Fruit fly (Drosophila melanogaster): Measurements from ENCODE around the gene CG4829.
A peak's percentile ranks its signal among the peaks of the same experiment; 100 is the strongest.

CG4829 gene

DNA sequence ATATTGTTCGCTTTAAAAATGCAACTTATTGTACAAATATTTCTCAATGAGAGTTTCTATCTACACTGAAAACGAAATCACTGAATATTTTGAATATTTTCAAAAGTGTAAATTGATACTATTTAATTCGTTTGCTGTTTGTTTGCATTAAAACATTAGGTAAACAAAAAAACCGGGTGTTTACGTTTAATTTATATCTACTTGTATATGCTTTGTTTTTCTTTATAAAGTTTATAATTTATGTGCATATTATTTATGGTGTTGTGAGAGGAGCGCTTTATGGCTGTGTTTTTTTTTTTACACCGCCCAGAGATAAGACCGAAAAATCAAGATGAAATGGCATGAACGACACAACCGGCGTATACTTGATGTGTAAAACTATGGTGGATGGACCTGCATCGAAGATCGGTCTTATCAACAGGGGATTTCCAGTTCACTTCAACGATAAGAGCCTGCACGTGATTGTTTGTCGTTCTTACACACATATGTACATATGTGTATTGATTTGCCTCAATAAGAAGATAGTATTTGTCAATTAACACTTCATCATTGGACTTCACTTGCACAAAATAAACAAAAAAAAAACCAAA is 18.0 kb downstream of the CG4829 start (continued):
- TF ChIP-seq CG3065 (GFP tag; optimal IDR thresholded peaks at IDR 0.05) (no peak), klu (GFP tag; IDR thresholded peaks at IDR 0.05) (no peak), Oaz (GFP tag; IDR thresholded peaks at IDR 0.05) (no peak), Fer1 (GFP tag; optimal IDR thresholded peaks at IDR 0.05) (peak; percentile 19), ato (GFP tag; IDR thresholded peaks at IDR 0.05; ENCODE audit: partially characterized antibody) (no peak), CG3995 (GFP tag; optimal IDR thresholded peaks at IDR 0.05) (no peak), bsh (GFP tag; optimal IDR thresholded peaks at IDR 0.05) (peak in 1 of 2 experiments; percentile 12), CG2129 (GFP tag; IDR thresholded peaks at IDR 0.05; ENCODE audit: partially characterized antibody) (no peak), mld (GFP tag; IDR thresholded peaks at IDR 0.05; ENCODE audit: partially characterized antibody) (no peak), ap (GFP tag; IDR thresholded peaks at IDR 0.05) (no peak), CG4730 (GFP tag; IDR thresholded peaks at IDR 0.05) (0 out of 2 replicates have a peak, but pooled peaks have one; percentile 13), HmgD (GFP tag; optimal IDR thresholded peaks at IDR 0.05) (no peak), Hsf (GFP tag; optimal IDR thresholded peaks at IDR 0.05) (no peak), CG10565 (GFP tag; optimal IDR thresholded peaks at IDR 0.05) (no peak), CoRest (tag; optimal IDR thresholded peaks at IDR 0.05) (peak; percentile 2), ase (GFP tag; IDR thresholded peaks at IDR 0.05) (no peak), CG30020 (tag; optimal IDR thresholded peaks at IDR 0.05) (no peak), CG13296 (GFP tag; optimal IDR thresholded peaks at IDR 0.05) (no peak), so (GFP tag; IDR thresholded peaks at IDR 0.05) (no peak), Vsx1 (GFP tag; optimal IDR thresholded peaks at IDR 0.05) (no peak), en (GFP tag; optimal IDR thresholded peaks at IDR 0.05) (no peak), YL-1 (GFP tag; optimal IDR thresholded peaks at IDR 0.05) (no peak), CG15696 (tag; optimal IDR thresholded peaks at IDR 0.05) (no peak), kay (GFP tag; optimal IDR thresholded peaks at IDR 0.05) (no peak), zfh1 (GFP tag; IDR thresholded peaks at IDR 0.05) (no peak), tio (GFP tag; optimal IDR thresholded peaks at IDR 0.05) (no peak), Neu2 (GFP tag; optimal IDR thresholded peaks at IDR 0.05; ENCODE audit: borderline replicate concordance) (no peak), ci (GFP tag; IDR thresholded peaks at IDR 0.05) (no peak), CG3847 (GFP tag; IDR thresholded peaks at IDR 0.05) (no peak), Atf3 (GFP tag; optimal IDR thresholded peaks at IDR 0.05) (no peak), gro (GFP tag; optimal IDR thresholded peaks at IDR 0.05) (no peak), Ada2b (GFP tag; IDR thresholded peaks at IDR 0.05) (no peak), ash1 (GFP tag; optimal IDR thresholded peaks at IDR 0.05) (no peak), CG9817 (tag; optimal IDR thresholded peaks at IDR 0.05) (no peak), CG32772 (GFP tag; IDR thresholded peaks at IDR 0.05) (no peak), CG31224 (GFP tag; IDR thresholded peaks at IDR 0.05) (no peak), Ptx1 (GFP tag; IDR thresholded peaks at IDR 0.05) (no peak), H15 (GFP tag; IDR thresholded peaks at IDR 0.05) (no peak), Antp (GFP tag; optimal IDR thresholded peaks at IDR 0.05) (no peak), CG11085 (GFP tag; IDR thresholded peaks at IDR 0.05) (no peak), Nf-YA (GFP tag; IDR thresholded peaks at IDR 0.05) (no peak), z (GFP tag; IDR thresholded peaks at IDR 0.05) (no peak), Dip3 (GFP tag; optimal IDR thresholded peaks at IDR 0.05) (no peak), CG15269 (tag; optimal IDR thresholded peaks at IDR 0.05) (peak; percentile 41), CG16813 (GFP tag; IDR thresholded peaks at IDR 0.05; ENCODE audit: partially characterized antibody) (no peak), Side (GFP tag; optimal IDR thresholded peaks at IDR 0.05) (no peak), CG12769 (tag; optimal IDR thresholded peaks at IDR 0.05) (no peak), ab (GFP tag; optimal IDR thresholded peaks at IDR 0.05) (no peak), D19B (GFP tag; optimal IDR thresholded peaks at IDR 0.05) (no peak), Xrp1 (GFP tag; IDR thresholded peaks at IDR 0.05) (peak; percentile 17; the same call in 1 of the 2 replicates), CrebB (tag; optimal IDR thresholded peaks at IDR 0.05) (no peak)

Data from whole organism, embryonic.